Worm (Caenorhabditis elegans) whole organism, early embryonic: ENCODE data around the gene dmsr-15.

ENCODE experiments used
- B0310.2 ChIP-seq: sonication (generic microtip); optimal IDR thresholded peaks from 2 replicates; lab custom pipeline; 2016; ENCODE audit warnings: mild to moderate bottlenecking, missing genetic modification characterization, missing compliant biosample characterization
- F13C5.2 ChIP-seq: sonication (generic microtip); optimal IDR thresholded peaks from 2 replicates; lab custom pipeline; 2017; ENCODE audit warnings: mild to moderate bottlenecking, missing genetic modification characterization, inconsistent platforms, missing compliant biosample characterization
- ama-1 ChIP-seq: fragments of 150-350 bp; optimal IDR thresholded peaks from 2 replicates; lab custom pipeline; 2014
- ets-7 ChIP-seq: sonication (generic microtip); optimal IDR thresholded peaks from 2 replicates; lab custom pipeline; 2016; ENCODE audit warnings: missing genotype, missing genetic modification characterization, missing compliant biosample characterization
- flt-1 ChIP-seq: fragments of 200-800 bp; sonication (Bioruptor generic); IDR thresholded peaks from 2 replicates; pipeline ENCODE4 v1.3.6; 2022; ENCODE audit warnings: missing genetic modification characterization, missing compliant biosample characterization
- hnd-1 ChIP-seq: sonication (generic microtip); optimal IDR thresholded peaks from 2 replicates; lab custom pipeline; 2016; ENCODE audit warnings: missing genetic modification characterization, missing compliant biosample characterization
- sea-1 ChIP-seq: fragments of 200-800 bp; sonication (Bioruptor generic); conservative IDR thresholded peaks from 2 replicates; pipeline ENCODE4 v1.3.6; 2022; ENCODE audit warnings: missing genetic modification characterization, missing compliant biosample characterization
- tbx-11 ChIP-seq: fragments of 200-800 bp; sonication (Bioruptor generic); IDR thresholded peaks from 2 replicates; pipeline ENCODE4 v1.3.6; 2022; ENCODE audit warnings: missing genetic modification characterization, missing compliant biosample characterization
- tbx-37 ChIP-seq: fragments of 200-800 bp; sonication (Bioruptor generic); conservative IDR thresholded peaks from 2 replicates; pipeline ENCODE4 v1.3.6; 2022; ENCODE audit warnings: missing genetic modification reagents, missing genetic modification characterization, missing compliant biosample characterization
- tra-4 ChIP-seq: sonication (generic microtip); optimal IDR thresholded peaks from 2 replicates; lab custom pipeline; 2017; ENCODE audit warnings: missing genetic modification characterization, missing compliant biosample characterization

ce11 chrV:6828786-6829185, at the start of gene dmsr-15:
- TF ChIP-seq ama-1 (lab: Kevin White, UChicago): no peak
- TF ChIP-seq ets-7 (tag; lab: Kevin White, UChicago): no peak
- no peak for TF ChIP-seq tra-4 (tag; lab: Kevin White, UChicago)
- TF ChIP-seq tbx-11 (GFP tag; lab: Robert Waterston, UW): no peak
- TF ChIP-seq sea-1: no peak
- TF ChIP-seq F13C5.2: no peak
- TF ChIP-seq flt-1 (GFP tag; lab: Robert Waterston, UW): no peak
- no peak for TF ChIP-seq B0310.2 (tag; lab: Kevin White, UChicago)
- no peak for TF ChIP-seq hnd-1 (tag; lab: Kevin White, UChicago)
- TF ChIP-seq tbx-37 (GFP tag; lab: Robert Waterston, UW): no peak
